Fruit fly (Drosophila melanogaster): Measurements from ENCODE around the gene CG10026.
A peak's percentile ranks its signal among the peaks of the same experiment; 100 is the strongest.

CG10026 gene

dm6 chr2L:19434260-19434659 lies 19.8 kb upstream of the CG10026 start (continued):
- TF ChIP-seq CG11695 (GFP tag; IDR thresholded peaks at IDR 0.05): peak; percentile 36; the same call in 1 of the 3 replicates
- no peak for TF ChIP-seq Xbp1 (GFP tag; optimal IDR thresholded peaks at IDR 0.05)
- TF ChIP-seq ab (GFP tag; optimal IDR thresholded peaks at IDR 0.05): no peak
- peak; percentile 33 for TF ChIP-seq Lhr (GFP tag; optimal IDR thresholded peaks at IDR 0.05)
- TF ChIP-seq cato (GFP tag; optimal IDR thresholded peaks at IDR 0.05; ENCODE audit: borderline replicate concordance): no peak
- TF ChIP-seq Hand (GFP tag; optimal IDR thresholded peaks at IDR 0.05): no peak
- no peak for TF ChIP-seq sim (GFP tag; IDR thresholded peaks at IDR 0.05)
- TF ChIP-seq slou (GFP tag; optimal IDR thresholded peaks at IDR 0.05): no peak
- no peak for TF ChIP-seq knrl (GFP tag; IDR thresholded peaks at IDR 0.05; ENCODE audit: partially characterized antibody)
- no peak for TF ChIP-seq CG32767 (GFP tag; IDR thresholded peaks at IDR 0.05)
- TF ChIP-seq CG4360 (GFP tag; IDR thresholded peaks at IDR 0.05): no peak
- no peak for TF ChIP-seq CG7928 (GFP tag; optimal IDR thresholded peaks at IDR 0.05)
- peak; percentile 70 for TF ChIP-seq Spps (tag; optimal IDR thresholded peaks at IDR 0.05)
- peak; percentile 59 for TF ChIP-seq CG13424 (tag; optimal IDR thresholded peaks at IDR 0.05)
- TF ChIP-seq ash1 (GFP tag; optimal IDR thresholded peaks at IDR 0.05): no peak
- TF ChIP-seq CG3281 (GFP tag; optimal IDR thresholded peaks at IDR 0.05): peak; percentile 52
- peak; percentile 46 for TF ChIP-seq org-1 (GFP tag; optimal IDR thresholded peaks at IDR 0.05)
- no peak for TF ChIP-seq MESR4 (GFP tag; optimal IDR thresholded peaks at IDR 0.05)
- no peak for TF ChIP-seq Ravus (GFP tag; IDR thresholded peaks at IDR 0.05)
- peak; percentile 81 for TF ChIP-seq dmrt11E (tag; optimal IDR thresholded peaks at IDR 0.05)
- no peak for TF ChIP-seq CG8388 (GFP tag; optimal IDR thresholded peaks at IDR 0.05)
- no peak for TF ChIP-seq btn (GFP tag; optimal IDR thresholded peaks at IDR 0.05)
- TF ChIP-seq ERR (GFP tag; optimal IDR thresholded peaks at IDR 0.05): no peak
- no peak for TF ChIP-seq CG8478 (optimal IDR thresholded peaks at IDR 0.05)
- TF ChIP-seq CG30403 (GFP tag; optimal IDR thresholded peaks at IDR 0.05): no peak
- no peak for TF ChIP-seq yki (optimal IDR thresholded peaks at IDR 0.05)
- peak; percentile 67 for TF ChIP-seq CG18262 (tag; optimal IDR thresholded peaks at IDR 0.05)
- TF ChIP-seq CG13296 (GFP tag; optimal IDR thresholded peaks at IDR 0.05): peak; percentile 78
- TF ChIP-seq CG4404 (GFP tag; IDR thresholded peaks at IDR 0.05): no peak
- peak; percentile 30 for TF ChIP-seq sug (tag; optimal IDR thresholded peaks at IDR 0.05)
- TF ChIP-seq Eip74EF (GFP tag; optimal IDR thresholded peaks at IDR 0.05): peak in 1 of 2 experiments; percentile 63
- no peak for TF ChIP-seq Lim3 (GFP tag; IDR thresholded peaks at IDR 0.05)
- peak; percentile 53 for TF ChIP-seq trem (tag; optimal IDR thresholded peaks at IDR 0.05)
- no peak for TF ChIP-seq E2f1 (GFP tag; IDR thresholded peaks at IDR 0.05)
- no peak for TF ChIP-seq z (GFP tag; IDR thresholded peaks at IDR 0.05)
- TF ChIP-seq CG17385 (GFP tag; optimal IDR thresholded peaks at IDR 0.05): peak; percentile 55
- TF ChIP-seq zfh1 (GFP tag; IDR thresholded peaks at IDR 0.05): no peak
- no peak for TF ChIP-seq ftz-f1 (GFP tag; optimal IDR thresholded peaks at IDR 0.05)
- peak; percentile 27 for TF ChIP-seq CG15514 (GFP tag; optimal IDR thresholded peaks at IDR 0.05)
- no peak for TF ChIP-seq CG4282 (GFP tag; optimal IDR thresholded peaks at IDR 0.05)
- no peak for TF ChIP-seq NC2α (GFP tag; optimal IDR thresholded peaks at IDR 0.05)
- peak; percentile 20 for TF ChIP-seq Max (GFP tag; optimal IDR thresholded peaks at IDR 0.05)
- no peak for TF ChIP-seq gce (GFP tag; IDR thresholded peaks at IDR 0.05)
- TF ChIP-seq CG1024 (GFP tag; IDR thresholded peaks at IDR 0.05): peak; percentile 30; the same call in 1 of the 2 replicates
- no peak for TF ChIP-seq Dfd (GFP tag; optimal IDR thresholded peaks at IDR 0.05)
- no peak for TF ChIP-seq Doc3 (GFP tag; IDR thresholded peaks at IDR 0.05; ENCODE audit: partially characterized antibody)
- TF ChIP-seq CG4854 (GFP tag; optimal IDR thresholded peaks at IDR 0.05): peak; percentile 20
- TF ChIP-seq MBD-R2 (GFP tag; IDR thresholded peaks at IDR 0.05): no peak
- no peak for TF ChIP-seq CG3838 (GFP tag; optimal IDR thresholded peaks at IDR 0.05)
- peak; percentile 35; the same call in 1 of the 2 replicates for TF ChIP-seq vvl (GFP tag; IDR thresholded peaks at IDR 0.05)
- no peak for TF ChIP-seq CG2199 (GFP tag; IDR thresholded peaks at IDR 0.05)
- TF ChIP-seq CG8290 (GFP tag; optimal IDR thresholded peaks at IDR 0.05): no peak
- TF ChIP-seq CG8290 (tag; optimal IDR thresholded peaks at IDR 0.05): peak; percentile 61 to 63
